Fruit fly (Drosophila melanogaster): Measurements from ENCODE around the gene CG31674.
A peak's percentile ranks its signal among the peaks of the same experiment; 100 is the strongest.

CG31674 gene

DNA sequence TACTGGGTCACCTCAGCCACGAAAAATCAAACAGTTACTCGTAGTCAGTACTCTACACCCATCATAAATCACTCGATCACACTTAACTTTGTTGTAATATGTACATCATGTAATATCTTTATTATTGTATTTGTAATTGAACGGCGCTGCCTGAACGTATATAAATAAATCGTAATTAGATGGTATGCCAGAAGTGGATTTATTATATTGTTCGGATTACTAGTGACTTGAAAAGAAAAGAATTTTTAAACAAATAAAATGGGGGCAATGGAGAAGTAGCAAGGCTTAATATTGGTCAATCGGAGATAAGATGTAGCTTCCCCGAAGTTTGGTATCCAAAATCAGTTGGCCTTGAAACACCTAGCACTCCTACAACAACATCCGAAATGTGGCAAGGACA lies 17.9 kb downstream of the CG31674 start, which contains the start of gene CG14402:
TSS of gene CG14402 (plus strand) at position 301 of the 400 bp plus-strand sequence.
- TF ChIP-seq toe (GFP tag; optimal IDR thresholded peaks at IDR 0.05) (no peak), bab1 (GFP tag; optimal IDR thresholded peaks at IDR 0.05) (no peak), cnc (optimal IDR thresholded peaks at IDR 0.05) (no peak), kay (GFP tag; ENCODE audit: borderline replicate concordance) (no peak), CG1620 (GFP tag; optimal IDR thresholded peaks at IDR 0.05) (no peak), Crg-1 (GFP tag; optimal IDR thresholded peaks at IDR 0.05) (no peak), CG33017 (tag; optimal IDR thresholded peaks at IDR 0.05) (no peak), pad (GFP tag; optimal IDR thresholded peaks at IDR 0.05) (no peak), ovo (GFP tag; optimal IDR thresholded peaks at IDR 0.05) (no peak), Clk (GFP tag; optimal IDR thresholded peaks at IDR 0.05) (no peak), CG12768 (GFP tag; optimal IDR thresholded peaks at IDR 0.05) (no peak), CG11617 (GFP tag; optimal IDR thresholded peaks at IDR 0.05) (no peak), cic (GFP tag; optimal IDR thresholded peaks at IDR 0.05) (no peak), CG5204 (GFP tag; optimal IDR thresholded peaks at IDR 0.05) (no peak), CG7045 (GFP tag; optimal IDR thresholded peaks at IDR 0.05) (no peak), Hr96 (GFP tag; optimal IDR thresholded peaks at IDR 0.05) (no peak), tj (GFP tag; optimal IDR thresholded peaks at IDR 0.05) (no peak)

- TF ChIP-seq Clk (GFP tag; optimal IDR thresholded peaks at IDR 0.05) = no peak
These were observed 20.5 kb downstream of the CG31674 start for dm6 chr2L:20851592-20851991.

dm6 chr2L:20852092-20852628 lies 21.1 kb downstream of the CG31674 start, which contains the start of gene twit:
twit (plus strand) TSS chr2L:20852578.
- no peak for TF ChIP-seq CG7045 (GFP tag; optimal IDR thresholded peaks at IDR 0.05)

dm6 chr2L:20857791-20858190 lies 26.7 kb downstream of the CG31674 start, which contains the start of gene CG14400:
CG14400 (minus strand) TSS chr2L:20857891.
- TF ChIP-seq CG14711 (tag; optimal IDR thresholded peaks at IDR 0.05) (no peak), CG5204 (GFP tag; optimal IDR thresholded peaks at IDR 0.05) (no peak), bab1 (GFP tag; optimal IDR thresholded peaks at IDR 0.05) (no peak), tj (GFP tag; optimal IDR thresholded peaks at IDR 0.05) (no peak), pad (GFP tag; optimal IDR thresholded peaks at IDR 0.05) (no peak), CG7101 (tag; optimal IDR thresholded peaks at IDR 0.05) (no peak), CG33017 (tag; optimal IDR thresholded peaks at IDR 0.05) (no peak), cnc (optimal IDR thresholded peaks at IDR 0.05) (no peak), cic (GFP tag; optimal IDR thresholded peaks at IDR 0.05) (no peak), Mnt (GFP tag; optimal IDR thresholded peaks at IDR 0.05) (no peak)

DNA sequence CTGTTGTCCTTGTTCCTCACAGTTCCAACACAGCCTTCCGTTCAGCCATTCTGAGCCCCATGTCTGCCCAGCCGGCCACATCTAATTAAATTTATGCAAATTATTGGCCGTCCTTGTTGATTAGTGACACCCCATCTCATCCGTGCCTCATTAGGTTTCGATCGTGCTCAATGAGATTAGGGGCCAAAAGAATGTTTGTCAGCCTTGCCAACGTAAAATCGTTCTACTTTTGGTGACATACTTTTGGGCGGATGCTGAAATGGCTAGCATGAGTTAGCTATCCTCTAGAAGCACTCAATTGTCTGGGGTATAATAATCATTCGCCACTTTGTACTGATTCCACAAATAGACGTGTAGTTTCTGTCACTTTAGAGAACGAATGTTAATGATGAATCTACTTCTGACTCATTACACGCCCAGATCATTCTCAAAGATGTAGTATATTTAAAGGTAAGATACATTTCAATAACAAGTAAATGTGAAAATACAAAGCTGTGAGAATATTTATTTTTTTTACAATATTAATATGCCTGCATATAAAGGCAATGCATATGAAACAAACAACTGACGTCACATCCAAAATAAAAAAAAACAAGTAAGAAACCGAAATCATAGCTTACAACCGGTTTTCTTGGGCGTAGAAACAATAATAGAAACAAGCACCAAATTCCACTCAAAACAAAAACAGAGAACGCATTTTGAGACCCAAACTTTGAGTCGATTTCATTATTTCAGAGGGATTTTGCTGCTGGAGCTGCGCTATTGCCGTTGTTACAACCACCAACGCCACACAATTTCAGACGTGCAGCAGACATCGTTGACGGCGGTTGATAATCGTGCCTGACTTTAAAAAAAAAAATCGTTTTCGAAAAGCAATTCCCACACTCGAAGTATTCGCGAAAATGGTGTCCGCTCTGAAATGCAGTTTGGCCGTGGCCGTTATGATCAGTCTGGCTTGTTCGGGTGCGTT lies 27.6 kb downstream of the CG31674 start, which contains the start of gene bero:
TSS of gene bero (plus strand) at position 325 of the 970 bp plus-strand sequence.
- TF ChIP-seq kay (GFP tag; ENCODE audit: borderline replicate concordance) (peak; percentile 96), CG5204 (GFP tag; optimal IDR thresholded peaks at IDR 0.05) (no peak), Clk (GFP tag; optimal IDR thresholded peaks at IDR 0.05) (no peak), cnc (optimal IDR thresholded peaks at IDR 0.05) (peak; percentile 53 to 70), tj (GFP tag; optimal IDR thresholded peaks at IDR 0.05) (no peak)

DNA sequence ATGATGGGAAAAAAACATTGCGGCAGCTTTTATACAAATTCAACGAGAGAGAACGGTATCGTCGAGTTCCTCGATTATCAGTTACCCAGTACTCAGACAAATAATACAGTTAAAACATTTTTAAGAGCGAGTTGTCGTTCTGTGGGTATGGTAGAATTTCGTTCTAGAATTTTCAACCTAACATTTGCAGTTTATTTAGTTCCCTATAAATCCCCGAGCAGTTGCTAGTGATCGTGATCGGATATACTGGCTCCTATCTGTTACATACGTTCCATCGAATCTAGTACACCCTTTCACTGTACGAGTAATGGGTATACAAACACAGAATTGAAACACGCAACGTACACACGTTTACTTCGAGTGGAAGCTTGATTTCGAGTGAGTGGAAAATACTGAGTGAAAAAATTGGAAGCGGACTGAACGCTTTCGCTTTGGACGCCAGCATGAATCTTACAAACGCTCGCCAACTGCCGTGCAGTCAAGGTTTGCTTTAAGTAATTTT lies 33.8 kb downstream of the CG31674 start, which contains the start of gene CG9338:
TSS of gene CG9338 (plus strand) at position 452 of the 502 bp plus-strand sequence.
- TF ChIP-seq CG1620 (GFP tag; optimal IDR thresholded peaks at IDR 0.05) (peak; percentile 66), cnc (optimal IDR thresholded peaks at IDR 0.05) (no peak), CG7045 (GFP tag; optimal IDR thresholded peaks at IDR 0.05) (peak; percentile 73), bab1 (GFP tag; optimal IDR thresholded peaks at IDR 0.05) (peak; percentile 86), cic (GFP tag; optimal IDR thresholded peaks at IDR 0.05) (peak; percentile 63), Mnt (GFP tag; optimal IDR thresholded peaks at IDR 0.05) (peak; percentile 47), Hr96 (GFP tag; optimal IDR thresholded peaks at IDR 0.05) (peak; percentile 78), CG5204 (GFP tag; optimal IDR thresholded peaks at IDR 0.05) (peak; percentile 82), tj (GFP tag; optimal IDR thresholded peaks at IDR 0.05) (peak; percentile 89), CG7101 (tag; optimal IDR thresholded peaks at IDR 0.05) (peak; percentile 81), CG33017 (tag; optimal IDR thresholded peaks at IDR 0.05) (peak; percentile 77), CG12768 (GFP tag; optimal IDR thresholded peaks at IDR 0.05) (peak; percentile 88), CG11617 (GFP tag; optimal IDR thresholded peaks at IDR 0.05) (peak; percentile 77), ovo (GFP tag; optimal IDR thresholded peaks at IDR 0.05) (no peak), Clk (GFP tag; optimal IDR thresholded peaks at IDR 0.05) (peak; percentile 44), kay (GFP tag; ENCODE audit: borderline replicate concordance) (peak; percentile 20), toe (GFP tag; optimal IDR thresholded peaks at IDR 0.05) (peak; percentile 73), Crg-1 (GFP tag; optimal IDR thresholded peaks at IDR 0.05) (peak; percentile 50), CG14711 (tag; optimal IDR thresholded peaks at IDR 0.05) (peak; percentile 75), pad (GFP tag; optimal IDR thresholded peaks at IDR 0.05) (peak; percentile 78)

Data from whole organism, adult.